Fruit fly (Drosophila melanogaster): Measurements from ENCODE around the gene CG2931.
A peak's percentile ranks its signal among the peaks of the same experiment; 100 is the strongest.

Gene CG2931

dm6 chr3R:5568590-5568989 is at the start of gene CG2931, which contains the start of gene Rheb:
Gene CG2931, minus strand, starts transcription at chr3R:5568615.
Gene Rheb, plus strand, starts transcription at chr3R:5568921.
- TF ChIP-seq bab1 (GFP tag; optimal IDR thresholded peaks at IDR 0.05) (peak; percentile 85), cnc (optimal IDR thresholded peaks at IDR 0.05) (no peak), pad (GFP tag; optimal IDR thresholded peaks at IDR 0.05) (peak; percentile 42), Clk (GFP tag; optimal IDR thresholded peaks at IDR 0.05) (peak; percentile 44), Mnt (GFP tag; optimal IDR thresholded peaks at IDR 0.05) (peak; percentile 77), toe (GFP tag; optimal IDR thresholded peaks at IDR 0.05) (no peak), tj (GFP tag; optimal IDR thresholded peaks at IDR 0.05) (peak; percentile 57), cic (GFP tag; optimal IDR thresholded peaks at IDR 0.05) (peak; percentile 13), CG5204 (GFP tag; optimal IDR thresholded peaks at IDR 0.05) (no peak), Crg-1 (GFP tag; optimal IDR thresholded peaks at IDR 0.05) (no peak), CG1620 (GFP tag; optimal IDR thresholded peaks at IDR 0.05) (peak; percentile 81), CG12768 (GFP tag; optimal IDR thresholded peaks at IDR 0.05) (peak; percentile 44), kay (GFP tag; ENCODE audit: borderline replicate concordance) (no peak), CG7045 (GFP tag; optimal IDR thresholded peaks at IDR 0.05) (peak; percentile 36), CG14711 (tag; optimal IDR thresholded peaks at IDR 0.05) (peak; percentile 65), CG7101 (tag; optimal IDR thresholded peaks at IDR 0.05) (peak; percentile 70), Hr96 (GFP tag; optimal IDR thresholded peaks at IDR 0.05) (peak; percentile 64), CG11617 (GFP tag; optimal IDR thresholded peaks at IDR 0.05) (peak; percentile 66), ovo (GFP tag; optimal IDR thresholded peaks at IDR 0.05) (peak; percentile 69), CG33017 (tag; optimal IDR thresholded peaks at IDR 0.05) (peak; percentile 35)

- TF ChIP-seq CG12768 (GFP tag; optimal IDR thresholded peaks at IDR 0.05) (no peak), kay (GFP tag; ENCODE audit: borderline replicate concordance) (no peak), CG11617 (GFP tag; optimal IDR thresholded peaks at IDR 0.05) (no peak), CG5204 (GFP tag; optimal IDR thresholded peaks at IDR 0.05) (no peak), Hr96 (GFP tag; optimal IDR thresholded peaks at IDR 0.05) (no peak), CG7101 (tag; optimal IDR thresholded peaks at IDR 0.05) (no peak), tj (GFP tag; optimal IDR thresholded peaks at IDR 0.05) (no peak), cnc (optimal IDR thresholded peaks at IDR 0.05) (no peak), Clk (GFP tag; optimal IDR thresholded peaks at IDR 0.05) (no peak), toe (GFP tag; optimal IDR thresholded peaks at IDR 0.05) (no peak), ovo (GFP tag; optimal IDR thresholded peaks at IDR 0.05) (no peak), bab1 (GFP tag; optimal IDR thresholded peaks at IDR 0.05) (no peak), Crg-1 (GFP tag; optimal IDR thresholded peaks at IDR 0.05) (no peak), CG7045 (GFP tag; optimal IDR thresholded peaks at IDR 0.05) (no peak), cic (GFP tag; optimal IDR thresholded peaks at IDR 0.05) (no peak), Mnt (GFP tag; optimal IDR thresholded peaks at IDR 0.05) (no peak), CG14711 (tag; optimal IDR thresholded peaks at IDR 0.05) (no peak), CG1620 (GFP tag; optimal IDR thresholded peaks at IDR 0.05) (no peak)
Observed at dm6 chr3R:5615484-5615883, 47.1 kb upstream of the CG2931 start.

DNA sequence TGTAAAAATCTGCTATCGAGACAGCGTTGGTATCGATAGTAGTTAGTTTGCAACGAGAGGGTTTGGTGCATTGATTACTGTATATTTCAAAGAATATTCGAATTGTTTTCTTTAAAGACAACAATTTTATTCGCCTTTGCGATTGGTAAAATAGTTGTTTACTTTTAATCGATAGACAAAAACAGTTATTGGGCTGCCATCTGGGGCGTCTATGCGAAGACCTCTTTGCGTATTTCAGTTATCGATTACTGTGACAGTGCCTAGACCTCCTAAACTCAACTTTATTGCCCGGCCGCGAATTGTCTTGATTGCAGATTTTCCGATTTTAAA is 44.7 kb upstream of the CG2931 start, which contains the start of gene Atu:
TSS of gene Atu (plus strand) at position 245 of the 330 bp plus-strand sequence.
- no peak for TF ChIP-seq kay (GFP tag; ENCODE audit: borderline replicate concordance)
- TF ChIP-seq Crg-1 (GFP tag; optimal IDR thresholded peaks at IDR 0.05) = peak; percentile 14
- peak; percentile 23 for TF ChIP-seq CG7045 (GFP tag; optimal IDR thresholded peaks at IDR 0.05)
- no peak for TF ChIP-seq toe (GFP tag; optimal IDR thresholded peaks at IDR 0.05)
- TF ChIP-seq CG14711 (tag; optimal IDR thresholded peaks at IDR 0.05) = no peak
- no peak for TF ChIP-seq cic (GFP tag; optimal IDR thresholded peaks at IDR 0.05)
- TF ChIP-seq tj (GFP tag; optimal IDR thresholded peaks at IDR 0.05) = peak; percentile 26
- peak; percentile 46 for TF ChIP-seq ovo (GFP tag; optimal IDR thresholded peaks at IDR 0.05)
- no peak for TF ChIP-seq cnc (optimal IDR thresholded peaks at IDR 0.05)
- TF ChIP-seq CG5204 (GFP tag; optimal IDR thresholded peaks at IDR 0.05) = no peak
- TF ChIP-seq Hr96 (GFP tag; optimal IDR thresholded peaks at IDR 0.05) = no peak
- TF ChIP-seq CG11617 (GFP tag; optimal IDR thresholded peaks at IDR 0.05) = peak; percentile 59
- TF ChIP-seq CG7101 (tag; optimal IDR thresholded peaks at IDR 0.05) = peak; percentile 23
- no peak for TF ChIP-seq Clk (GFP tag; optimal IDR thresholded peaks at IDR 0.05)
- TF ChIP-seq pad (GFP tag; optimal IDR thresholded peaks at IDR 0.05) = peak; percentile 5
- no peak for TF ChIP-seq CG33017 (tag; optimal IDR thresholded peaks at IDR 0.05)
- no peak for TF ChIP-seq CG1620 (GFP tag; optimal IDR thresholded peaks at IDR 0.05)
- TF ChIP-seq CG12768 (GFP tag; optimal IDR thresholded peaks at IDR 0.05) = peak; percentile 7
- peak; percentile 40 for TF ChIP-seq bab1 (GFP tag; optimal IDR thresholded peaks at IDR 0.05)
- peak; percentile 36 for TF ChIP-seq Mnt (GFP tag; optimal IDR thresholded peaks at IDR 0.05)

- no peak for TF ChIP-seq pad (GFP tag; optimal IDR thresholded peaks at IDR 0.05)
- no peak for TF ChIP-seq Hr96 (GFP tag; optimal IDR thresholded peaks at IDR 0.05)
- peak; percentile 2 for TF ChIP-seq tj (GFP tag; optimal IDR thresholded peaks at IDR 0.05)
Observed at dm6 chr3R:5612372-5613113, 44.1 kb upstream of the CG2931 start, which contains the start of gene Rga. Gene Rga, minus strand, starts transcription at chr3R:5613112.

DNA sequence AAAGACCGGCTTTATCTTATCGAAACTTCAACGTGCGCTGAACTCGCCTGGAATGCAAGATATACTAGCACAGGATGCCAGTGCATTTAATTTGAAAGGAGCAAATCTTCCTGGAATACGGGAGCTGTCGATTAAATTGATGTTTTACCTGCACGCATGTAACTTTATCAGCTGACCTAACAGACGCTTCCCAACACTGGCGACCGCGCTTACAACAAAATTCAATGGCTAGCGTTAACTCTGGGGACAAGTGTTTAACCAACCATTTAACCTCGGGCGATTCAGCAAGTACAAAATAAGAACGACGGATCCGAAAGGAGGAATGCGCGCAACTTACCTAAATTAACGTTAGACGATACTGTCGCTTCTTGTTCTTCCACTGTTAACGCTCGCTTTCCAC is 43.3 kb upstream of the CG2931 start:
- TF ChIP-seq CG1620 (GFP tag; optimal IDR thresholded peaks at IDR 0.05) (no peak), tj (GFP tag; optimal IDR thresholded peaks at IDR 0.05) (no peak), Mnt (GFP tag; optimal IDR thresholded peaks at IDR 0.05) (no peak), CG33017 (tag; optimal IDR thresholded peaks at IDR 0.05) (no peak)

DNA sequence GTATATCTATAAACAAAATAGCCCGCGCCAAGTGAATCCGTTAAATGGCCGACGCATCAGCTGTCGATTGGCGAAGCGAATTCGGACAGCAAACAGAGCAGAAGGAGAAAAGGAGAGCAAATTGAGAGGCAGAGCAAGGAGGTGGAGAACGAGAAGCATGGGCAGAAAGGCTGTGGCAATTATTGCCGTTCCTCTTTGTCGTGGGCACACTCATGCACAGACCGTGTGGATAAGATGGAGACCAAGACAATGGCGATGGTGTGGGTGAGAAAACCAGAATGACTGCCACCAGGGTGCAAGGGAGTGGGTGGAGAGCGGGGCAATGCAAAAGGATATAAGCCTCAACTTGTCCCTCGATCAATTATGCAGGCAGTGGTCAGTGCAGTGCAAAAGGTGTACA is 42.8 kb upstream of the CG2931 start:
- TF ChIP-seq pad (GFP tag; optimal IDR thresholded peaks at IDR 0.05) = peak; percentile 0
- TF ChIP-seq Crg-1 (GFP tag; optimal IDR thresholded peaks at IDR 0.05) = no peak

Measured in whole organism, adult.